Worm (Caenorhabditis elegans) whole organism, late embryonic: ENCODE results near the gene mlc-1.
"Not testable (repeated sequence)": the region's sequence is repeated elsewhere in the genome, so short reads cannot be mapped to it uniquely, and the experiment has no call there.

Experiments
- pqm-1 ChIP-seq: sonication (generic microtip); optimal IDR thresholded peaks from 2 replicates; lab custom pipeline; 2016; ENCODE audit warnings: missing genetic modification characterization, missing compliant biosample characterization
- syd-9 ChIP-seq: sonication (generic microtip); optimal IDR thresholded peaks from 2 replicates; lab custom pipeline; 2016; ENCODE audit warnings: mild to moderate bottlenecking, missing genetic modification characterization, moderate library complexity, missing compliant biosample characterization

- not testable (repeated sequence) for TF ChIP-seq syd-9, pqm-1 (tag; lab: Kevin White, UChicago)
These were observed 13.8 kb upstream of the mlc-1 start for ce11 chrX:17445239-17445638.
